Fruit fly (Drosophila melanogaster) whole organism, embryonic: ENCODE measurements around the gene Kah.

Experiments used
- Atf3 ChIP-seq: fragments of 200-800 bp; sonication (Bioruptor generic); optimal IDR thresholded peaks from 3 replicates; lab custom pipeline; 2016; ENCODE audit warnings: missing biosample characterization, missing genetic modification characterization
- Atf6 ChIP-seq: fragments of 200-800 bp; sonication (Bioruptor generic); IDR thresholded peaks from 2 replicates; pipeline ENCODE4 v1.3.6; 2022; ENCODE audit warnings: missing biosample characterization, missing genetic modification characterization
- C15 ChIP-seq: fragments of 200-800 bp; sonication (Bioruptor generic); IDR thresholded peaks from 3 replicates; pipeline ENCODE4 v1.3.6; 2022; ENCODE audit warnings: missing biosample characterization, missing genetic modification characterization
- CG10274 ChIP-seq: fragments of 200-800 bp; sonication (Bioruptor generic); optimal IDR thresholded peaks from 3 replicates; lab custom pipeline; 2017; ENCODE audit warnings: missing biosample characterization, mild to moderate bottlenecking, missing genetic modification characterization
- CG10565 ChIP-seq: fragments of 200-800 bp; sonication (Bioruptor generic); optimal IDR thresholded peaks from 3 replicates; lab custom pipeline; 2016; ENCODE audit warnings: missing biosample characterization, mild to moderate bottlenecking, missing genetic modification characterization
- CG10654 ChIP-seq: fragments of 200-800 bp; sonication (Bioruptor generic); optimal IDR thresholded peaks from 2 replicates; lab custom pipeline; 2016; ENCODE audit warnings: missing biosample characterization, missing genetic modification characterization
- CG11456 ChIP-seq: fragments of 200-800 bp; sonication (Bioruptor generic); IDR thresholded peaks from 3 replicates; pipeline ENCODE4 v1.3.6; 2022; ENCODE audit warnings: missing biosample characterization, missing genetic modification characterization
- CG12071 ChIP-seq: fragments of 200-800 bp; sonication (Bioruptor generic); optimal IDR thresholded peaks from 3 replicates; lab custom pipeline; 2018; ENCODE audit warnings: missing biosample characterization, mild to moderate bottlenecking, missing genetic modification characterization
- CG1603 ChIP-seq: fragments of 200-800 bp; sonication (Bioruptor generic); optimal IDR thresholded peaks from 2 replicates; lab custom pipeline; 2019; ENCODE audit warnings: missing biosample characterization, mild to moderate bottlenecking, missing genetic modification characterization, moderate library complexity
- CG17359 ChIP-seq: fragments of 200-800 bp; sonication (Bioruptor generic); optimal IDR thresholded peaks from 3 replicates; lab custom pipeline; 2018; ENCODE audit warnings: missing biosample characterization, mild to moderate bottlenecking, missing genetic modification characterization, moderate library complexity
- CG17361 ChIP-seq: fragments of 200-800 bp; sonication (Bioruptor generic); IDR thresholded peaks from 3 replicates; pipeline ENCODE4 v1.3.6; 2022; ENCODE audit warnings: missing biosample characterization, missing genetic modification characterization
- CG1792 ChIP-seq: fragments of 200-800 bp; sonication (Bioruptor generic); optimal IDR thresholded peaks from 2 replicates; lab custom pipeline; 2016; ENCODE audit warnings: missing biosample characterization, missing genetic modification characterization
- CG2129 ChIP-seq: fragments of 200-800 bp; sonication (Bioruptor generic); IDR thresholded peaks from 2 replicates; pipeline ENCODE4 v1.3.6; 2022; ENCODE audit warnings: missing biosample characterization, missing genetic modification characterization; ENCODE audit not compliant: partially characterized antibody
- CG31388 ChIP-seq: fragments of 200-800 bp; sonication (Bioruptor generic); optimal IDR thresholded peaks from 2 replicates; lab custom pipeline; 2016; ENCODE audit warnings: missing biosample characterization, missing genetic modification characterization
- CG5245 ChIP-seq: fragments of 200-800 bp; sonication (Bioruptor generic); optimal IDR thresholded peaks from 3 replicates; lab custom pipeline; 2016; ENCODE audit warnings: missing biosample characterization, missing genetic modification characterization
- CG5953 ChIP-seq: fragments of 200-800 bp; sonication (Bioruptor generic); IDR thresholded peaks from 2 replicates; pipeline ENCODE4 v1.3.6; 2022; ENCODE audit warnings: missing biosample characterization, missing genetic modification characterization
- CG7963 ChIP-seq: fragments of 200-800 bp; sonication (Bioruptor generic); IDR thresholded peaks from 3 replicates; pipeline ENCODE4 v1.3.6; 2022; ENCODE audit warnings: missing biosample characterization, missing genetic modification characterization; ENCODE audit not compliant: partially characterized antibody
- CG8290 ChIP-seq, 3 experiments: fragments of 200-800 bp; sonication (Bioruptor generic); optimal IDR thresholded peaks; 2 replicates each; lab custom pipeline; 2016 to 2019; ENCODE audit warnings: missing biosample characterization in 3 of 3, missing genetic modification characterization in 3 of 3, mild to moderate bottlenecking in 2 of 3, moderate library complexity in 1 of 3
- CG9727 ChIP-seq: fragments of 200-800 bp; sonication (Bioruptor generic); optimal IDR thresholded peaks from 3 replicates; lab custom pipeline; 2017; ENCODE audit warnings: missing biosample characterization, mild to moderate bottlenecking, missing genetic modification characterization
- CG9817 ChIP-seq: fragments of 200-800 bp; sonication (Bioruptor generic); optimal IDR thresholded peaks from 2 replicates; lab custom pipeline; 2018; ENCODE audit warnings: missing biosample characterization, mild to moderate bottlenecking, missing genetic modification characterization, moderate library complexity
- Dad ChIP-seq: fragments of 200-800 bp; sonication (Bioruptor generic); optimal IDR thresholded peaks from 3 replicates; lab custom pipeline; 2016; ENCODE audit warnings: missing biosample characterization, missing genetic modification characterization
- ERR ChIP-seq: fragments of 200-800 bp; sonication (Bioruptor generic); optimal IDR thresholded peaks from 2 replicates; lab custom pipeline; 2016; ENCODE audit warnings: missing biosample characterization, missing genetic modification characterization
- HmgD ChIP-seq: fragments of 200-800 bp; sonication (Bioruptor generic); optimal IDR thresholded peaks from 3 replicates; lab custom pipeline; 2016; ENCODE audit warnings: missing biosample characterization, missing genetic modification characterization
- Mrtf ChIP-seq: fragments of 200-800 bp; sonication (Bioruptor generic); IDR thresholded peaks from 3 replicates; pipeline ENCODE4 v1.3.6; 2022; ENCODE audit warnings: missing biosample characterization, missing genetic modification characterization
- Nf-YA ChIP-seq: fragments of 200-800 bp; sonication (Bioruptor generic); IDR thresholded peaks from 2 replicates; pipeline ENCODE4 v1.3.6; 2022; ENCODE audit warnings: missing biosample characterization, missing genetic modification characterization
- Vsx1 ChIP-seq: fragments of 200-800 bp; sonication (Bioruptor generic); optimal IDR thresholded peaks from 2 replicates; lab custom pipeline; 2017; ENCODE audit warnings: missing biosample characterization, mild to moderate bottlenecking, missing genetic modification characterization, missing genetic modification reagents
- br ChIP-seq: fragments of >200 bp; optimal IDR thresholded peaks from 2 replicates; lab custom pipeline; 2017
- caup ChIP-seq: fragments of 200-800 bp; sonication (Bioruptor generic); optimal IDR thresholded peaks from 3 replicates; lab custom pipeline; 2017; ENCODE audit warnings: missing biosample characterization, mild to moderate bottlenecking, missing genetic modification characterization, moderate library complexity; ENCODE audit not compliant: severe bottlenecking
- crp ChIP-seq, 2 experiments: fragments of 200-800 bp; sonication (Bioruptor generic); optimal IDR thresholded peaks; 2 replicates in 1 of 2; 3 replicates in 1 of 2; lab custom pipeline; 2017; ENCODE audit warnings: missing biosample characterization in 2 of 2, missing genetic modification characterization in 2 of 2, mild to moderate bottlenecking in 1 of 2, moderate library complexity in 1 of 2
- dan ChIP-seq: fragments of 200-800 bp; sonication (Bioruptor generic); IDR thresholded peaks from 2 replicates; pipeline ENCODE4 v1.3.6; 2022; ENCODE audit warnings: missing biosample characterization, missing genetic modification characterization
- disco-r ChIP-seq: fragments of 200-800 bp; sonication (Bioruptor generic); optimal IDR thresholded peaks from 2 replicates; lab custom pipeline; 2016; ENCODE audit warnings: missing biosample characterization, missing genetic modification characterization
- dmrt99B ChIP-seq: fragments of 200-800 bp; sonication (Bioruptor generic); optimal IDR thresholded peaks from 2 replicates; lab custom pipeline; 2018; ENCODE audit warnings: missing biosample characterization, mild to moderate bottlenecking, missing genetic modification characterization, moderate library complexity
- dpn ChIP-seq, 2 experiments: fragments of 200-800 bp; sonication (Bioruptor generic); optimal IDR thresholded peaks; 3 replicates each; lab custom pipeline; 2016; ENCODE audit warnings: missing biosample characterization in 2 of 2, missing genetic modification characterization in 2 of 2
- dysf ChIP-seq: fragments of 200-800 bp; sonication (Bioruptor generic); IDR thresholded peaks from 3 replicates; pipeline ENCODE4 v1.3.6; 2022; ENCODE audit warnings: missing biosample characterization, missing genetic modification characterization
- fru ChIP-seq: fragments of >200 bp; optimal IDR thresholded peaks from 2 replicates; lab custom pipeline; 2017
- gcm ChIP-seq: fragments of 200-800 bp; sonication (Bioruptor generic); optimal IDR thresholded peaks from 2 replicates; lab custom pipeline; 2019; ENCODE audit warnings: missing biosample characterization, mild to moderate bottlenecking, missing genetic modification characterization, moderate library complexity
- gem ChIP-seq: fragments of 200-800 bp; sonication (Bioruptor generic); optimal IDR thresholded peaks from 2 replicates; lab custom pipeline; 2019; ENCODE audit warnings: missing biosample characterization, mild to moderate bottlenecking, missing genetic modification characterization, moderate library complexity
- hb ChIP-seq: fragments of 200-800 bp; sonication (Bioruptor generic); IDR thresholded peaks from 3 replicates; pipeline ENCODE4 v1.3.6; 2022; ENCODE audit warnings: missing biosample characterization, missing genetic modification characterization; ENCODE audit not compliant: partially characterized antibody
- kay ChIP-seq: fragments of 200-800 bp; sonication (Bioruptor generic); optimal IDR thresholded peaks from 2 replicates; lab custom pipeline; 2016; ENCODE audit warnings: missing biosample characterization, missing genetic modification characterization
- kni ChIP-seq: fragments of 200-800 bp; sonication (Bioruptor generic); optimal IDR thresholded peaks from 3 replicates; lab custom pipeline; 2017; ENCODE audit warnings: mild to moderate bottlenecking, missing biosample characterization, missing genetic modification reagents, missing genetic modification characterization
- nerfin-1 ChIP-seq: fragments of 200-800 bp; sonication (Bioruptor generic); optimal IDR thresholded peaks from 3 replicates; lab custom pipeline; 2019; ENCODE audit warnings: missing biosample characterization, mild to moderate bottlenecking, missing genetic modification characterization, moderate library complexity
- odd ChIP-seq: fragments of 200-800 bp; sonication (Bioruptor generic); optimal IDR thresholded peaks from 2 replicates; lab custom pipeline; 2017; ENCODE audit warnings: missing biosample characterization, mild to moderate bottlenecking, missing genetic modification characterization
- pnt ChIP-seq: fragments of 200-800 bp; sonication (Bioruptor generic); optimal IDR thresholded peaks from 3 replicates; lab custom pipeline; 2016; ENCODE audit warnings: missing biosample characterization, missing genetic modification characterization
- repo ChIP-seq: fragments of 200-800 bp; sonication (Bioruptor generic); optimal IDR thresholded peaks from 2 replicates; lab custom pipeline; 2016; ENCODE audit warnings: missing biosample characterization, missing genetic modification characterization
- rib ChIP-seq: fragments of 200-800 bp; sonication (Bioruptor generic); IDR thresholded peaks from 2 replicates; pipeline ENCODE4 v1.3.6; 2022; ENCODE audit warnings: missing biosample characterization, missing genetic modification characterization
- sens-2 ChIP-seq: fragments of 200-800 bp; sonication (Bioruptor generic); IDR thresholded peaks from 2 replicates; pipeline ENCODE4 v1.3.6; 2022; ENCODE audit warnings: missing biosample characterization, missing genetic modification characterization
- sisA ChIP-seq: fragments of 200-800 bp; sonication (Bioruptor generic); IDR thresholded peaks from 2 replicates; pipeline ENCODE4 v1.3.6; 2022; ENCODE audit warnings: missing biosample characterization, missing genetic modification characterization
- sqz ChIP-seq: fragments of 200-800 bp; sonication (Bioruptor generic); optimal IDR thresholded peaks from 3 replicates; lab custom pipeline; 2018; ENCODE audit warnings: missing biosample characterization, mild to moderate bottlenecking, missing genetic modification characterization
- vvl ChIP-seq: fragments of 200-800 bp; sonication (Bioruptor generic); IDR thresholded peaks from 2 replicates; pipeline ENCODE4 v1.3.6; 2022; ENCODE audit warnings: missing biosample characterization, missing genetic modification characterization

Gene Kah

dm6 chr3L:548304-549198 lies 40.5 kb downstream of the Kah start (continued):
- no peak; the same call in 1 of the 2 replicates for TF ChIP-seq Atf6 (GFP tag; lab: Robert Waterston, UW)
- no peak for TF ChIP-seq pnt (GFP tag; lab: Kevin White, UChicago)
- TF ChIP-seq C15 (GFP tag; lab: Robert Waterston, UW), result no peak
- TF ChIP-seq ERR (GFP tag; lab: Kevin White, UChicago), result no peak
- no peak for TF ChIP-seq kay (GFP tag; lab: Kevin White, UChicago)
- TF ChIP-seq CG10654 (GFP tag; lab: Kevin White, UChicago), result no peak
- no peak for TF ChIP-seq dan (GFP tag; lab: Robert Waterston, UW)
- no peak for TF ChIP-seq br (lab: Kevin White, UChicago)
- TF ChIP-seq gcm, result no peak
- peak; percentile 4 for TF ChIP-seq CG17359
- TF ChIP-seq vvl, result no peak
- no peak for TF ChIP-seq CG1603 (tag; lab: Kevin White, UChicago)
- TF ChIP-seq CG8290 (GFP tag; optimal IDR thresholded peaks at IDR 0.05; lab: Kevin White, UChicago), result no peak
- TF ChIP-seq CG8290 (tag; optimal IDR thresholded peaks at IDR 0.05; lab: Kevin White, UChicago), result peak in 1 of 2 experiments; percentile 25
- TF ChIP-seq nerfin-1, result peak; percentile 68
- no peak for TF ChIP-seq CG11456 (GFP tag; lab: Robert Waterston, UW)
- peak; percentile 1 for TF ChIP-seq CG9817 (tag; lab: Kevin White, UChicago)
- TF ChIP-seq CG17361, result no peak
- no peak for TF ChIP-seq fru (lab: Kevin White, UChicago)
- no peak for TF ChIP-seq crp (GFP tag; optimal IDR thresholded peaks at IDR 0.05; lab: Kevin White, UChicago)
- peak; percentile 12 for TF ChIP-seq caup (GFP tag; lab: Kevin White, UChicago)
- TF ChIP-seq dpn (GFP tag; optimal IDR thresholded peaks at IDR 0.05; lab: Kevin White, UChicago), result no peak
- no peak for TF ChIP-seq CG7963 (GFP tag; lab: Robert Waterston, UW)
- TF ChIP-seq hb (GFP tag; lab: Robert Waterston, UW), result 0 out of 3 replicates have a peak, but pooled peaks have one; percentile 24
- TF ChIP-seq CG31388 (GFP tag; lab: Kevin White, UChicago), result no peak
- TF ChIP-seq dmrt99B (tag; lab: Kevin White, UChicago), result no peak
- no peak for TF ChIP-seq Mrtf (GFP tag; lab: Robert Waterston, UW)
- no peak for TF ChIP-seq sisA (GFP tag; lab: Robert Waterston, UW)
- no peak for TF ChIP-seq CG10274 (GFP tag; lab: Kevin White, UChicago)
- no peak for TF ChIP-seq gem (tag; lab: Kevin White, UChicago)
- 0 out of 2 replicates have a peak, but pooled peaks have one; percentile 11 for TF ChIP-seq Nf-YA
- no peak for TF ChIP-seq Vsx1 (GFP tag; lab: Kevin White, UChicago)
- TF ChIP-seq CG5953, result no peak
- no peak for TF ChIP-seq CG2129 (GFP tag; lab: Robert Waterston, UW)
- TF ChIP-seq repo, result no peak
- TF ChIP-seq CG10565 (GFP tag; lab: Kevin White, UChicago), result no peak
- peak; percentile 45; the same call in 1 of the 2 replicates for TF ChIP-seq rib (GFP tag; lab: Robert Waterston, UW)
- TF ChIP-seq CG5245 (GFP tag; lab: Kevin White, UChicago), result no peak
- TF ChIP-seq CG9727 (GFP tag; lab: Kevin White, UChicago), result no peak
- no peak for TF ChIP-seq disco-r (GFP tag; lab: Kevin White, UChicago)
- no peak for TF ChIP-seq Dad (GFP tag; lab: Kevin White, UChicago)
- TF ChIP-seq HmgD (GFP tag; lab: Kevin White, UChicago), result no peak
- no peak for TF ChIP-seq dysf (GFP tag; lab: Robert Waterston, UW)
- TF ChIP-seq sqz (GFP tag; lab: Kevin White, UChicago), result no peak
- TF ChIP-seq odd (GFP tag; lab: Kevin White, UChicago), result no peak
- TF ChIP-seq CG12071, result no peak
- no peak for TF ChIP-seq CG1792 (GFP tag; lab: Kevin White, UChicago)
- TF ChIP-seq Atf3, result no peak
- no peak for TF ChIP-seq kni (GFP tag; lab: Kevin White, UChicago)
- TF ChIP-seq sens-2, result no peak
- TF ChIP-seq, all 482 proteins: peak for 88
